Worm (Caenorhabditis elegans) whole organism, dauer: ENCODE measurements around the gene mct-4.

ENCODE experiments used
- unc-62 ChIP-seq: sonication (generic microtip); optimal IDR thresholded peaks from 2 replicates; lab custom pipeline; 2017; ENCODE audit warnings: missing biosample characterization, missing genetic modification reagents, missing genetic modification characterization

mct-4 gene

DNA sequence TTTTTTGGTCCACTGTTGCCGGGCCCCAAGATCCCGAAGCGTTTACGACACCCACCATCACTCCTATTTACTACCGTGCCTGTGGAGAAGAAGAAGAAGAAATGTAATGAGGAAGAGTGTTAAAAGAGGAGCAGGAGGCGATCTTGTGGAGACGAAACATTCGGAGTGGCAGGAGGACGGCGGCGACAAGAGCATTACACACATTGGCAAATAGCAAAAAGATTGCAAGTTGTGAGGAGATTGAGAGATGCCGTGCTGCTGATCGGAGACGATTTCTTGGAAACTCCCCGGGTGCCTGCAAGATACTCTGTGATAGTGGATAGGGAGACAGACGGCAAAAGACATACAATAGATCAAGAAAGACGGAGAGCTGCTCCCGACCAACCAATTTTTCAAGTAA, 27.7 kb upstream of the mct-4 start, which contains the start of gene M03F4.4:
TSS of gene M03F4.4 (minus strand) at position 160 of the 400 bp plus-strand sequence.
- TF ChIP-seq unc-62 (GFP tag; lab: Kevin White, UChicago): no peak

DNA sequence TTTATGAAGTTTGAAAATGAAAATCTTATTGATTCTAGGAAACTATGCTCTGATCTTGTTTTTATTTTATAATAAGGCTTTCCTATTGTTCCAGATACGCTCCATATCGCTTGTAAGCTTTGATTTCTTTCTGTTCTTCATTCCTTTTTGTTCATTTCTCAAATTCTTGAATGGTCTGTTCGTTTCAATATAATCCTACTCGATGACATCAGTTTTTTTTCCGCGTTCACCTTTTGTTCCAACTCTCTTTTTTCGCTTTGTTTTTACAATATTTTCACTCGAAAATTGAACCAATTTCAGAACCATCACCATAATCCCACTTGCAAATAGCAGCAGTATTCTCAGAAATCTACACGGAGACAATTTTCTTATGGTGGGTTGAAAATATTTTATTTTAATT, 18.2 kb upstream of the mct-4 start, which contains the start of gene tyra-3:
TSS of gene tyra-3 (plus strand) at position 301 of the 400 bp plus-strand sequence.
- TF ChIP-seq unc-62 (GFP tag; lab: Kevin White, UChicago): no peak

DNA sequence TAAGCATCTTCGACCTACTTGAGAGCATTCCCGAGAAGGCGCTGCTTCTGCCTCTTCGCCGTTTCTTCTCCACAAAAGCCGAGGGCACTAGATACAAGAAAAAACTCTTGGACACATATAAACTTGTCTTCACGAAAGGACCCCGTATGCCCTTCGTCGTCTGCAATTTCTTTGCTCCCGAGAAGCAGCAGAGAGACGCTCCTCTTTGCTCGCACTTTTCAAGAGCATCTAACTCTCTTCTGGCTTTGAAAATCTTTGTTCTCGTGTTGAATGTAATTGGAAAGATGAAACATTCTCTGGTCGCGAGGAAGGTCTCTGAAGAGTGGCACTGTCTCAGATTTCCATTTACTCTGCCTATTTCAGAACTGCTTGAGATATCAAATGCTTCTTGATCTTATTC, 9.4 kb upstream of the mct-4 start:
- no peak for TF ChIP-seq unc-62 (GFP tag; lab: Kevin White, UChicago)

DNA sequence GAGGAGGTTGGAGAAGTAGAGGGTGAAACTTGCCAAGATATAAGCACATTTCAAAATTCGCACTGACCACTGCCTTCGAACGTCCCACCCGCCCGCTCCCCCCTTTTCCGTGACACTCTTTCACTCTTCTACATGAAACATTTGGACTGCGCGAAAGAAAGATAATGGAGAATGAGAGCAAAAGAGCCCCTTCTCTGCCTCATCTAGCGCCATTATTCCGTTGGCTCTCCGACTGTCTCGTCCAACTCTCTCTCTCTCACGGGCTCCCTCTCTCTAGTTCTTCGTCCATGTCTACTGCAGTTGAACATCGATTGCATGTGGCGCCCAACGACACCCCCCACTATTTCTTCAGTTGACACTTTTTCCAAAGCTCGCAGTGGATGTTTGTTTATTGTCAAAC, 3.4 kb upstream of the mct-4 start:
- TF ChIP-seq unc-62 (GFP tag; lab: Kevin White, UChicago): no peak

DNA sequence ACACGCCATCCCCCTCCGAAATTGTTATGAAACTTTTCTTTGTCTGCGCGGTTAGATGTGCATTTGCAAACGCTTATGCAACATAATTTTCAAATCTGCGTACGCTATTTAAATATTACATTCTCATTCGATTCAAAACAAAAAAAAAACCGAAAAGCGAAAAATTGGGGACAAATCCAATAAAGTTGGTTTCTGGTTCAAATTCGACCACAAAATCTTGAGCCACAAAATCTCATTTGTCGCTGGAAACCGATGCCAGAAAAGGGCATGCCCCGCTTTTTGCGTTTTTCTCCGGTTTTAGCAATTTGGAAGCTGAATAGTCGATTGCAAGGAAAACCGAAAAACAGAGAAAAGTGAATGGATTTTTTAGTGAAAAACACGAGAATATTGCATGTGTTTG, 2.5 kb upstream of the mct-4 start:
- TF ChIP-seq unc-62 (GFP tag; lab: Kevin White, UChicago): no peak

DNA sequence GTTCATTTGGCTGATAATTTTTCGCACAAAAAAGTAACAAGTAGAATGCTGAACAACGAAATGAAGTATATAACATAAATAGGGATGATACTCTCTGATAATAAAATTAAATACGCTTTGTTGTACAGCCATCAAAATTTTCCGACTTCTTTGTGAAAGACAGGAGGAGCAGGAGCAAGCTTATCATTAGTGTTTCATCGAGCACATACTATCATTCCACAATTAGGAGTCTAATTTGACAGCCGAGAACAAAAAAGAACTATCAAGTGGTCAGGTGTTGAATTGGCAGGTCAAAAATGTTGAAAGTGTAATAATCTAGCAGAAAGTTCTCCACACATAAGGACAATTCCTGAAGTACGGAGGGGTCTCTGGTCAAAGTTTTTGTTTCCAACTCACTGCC, 1.4 kb downstream of the mct-4 start:
- no peak for TF ChIP-seq unc-62 (GFP tag; lab: Kevin White, UChicago)

DNA sequence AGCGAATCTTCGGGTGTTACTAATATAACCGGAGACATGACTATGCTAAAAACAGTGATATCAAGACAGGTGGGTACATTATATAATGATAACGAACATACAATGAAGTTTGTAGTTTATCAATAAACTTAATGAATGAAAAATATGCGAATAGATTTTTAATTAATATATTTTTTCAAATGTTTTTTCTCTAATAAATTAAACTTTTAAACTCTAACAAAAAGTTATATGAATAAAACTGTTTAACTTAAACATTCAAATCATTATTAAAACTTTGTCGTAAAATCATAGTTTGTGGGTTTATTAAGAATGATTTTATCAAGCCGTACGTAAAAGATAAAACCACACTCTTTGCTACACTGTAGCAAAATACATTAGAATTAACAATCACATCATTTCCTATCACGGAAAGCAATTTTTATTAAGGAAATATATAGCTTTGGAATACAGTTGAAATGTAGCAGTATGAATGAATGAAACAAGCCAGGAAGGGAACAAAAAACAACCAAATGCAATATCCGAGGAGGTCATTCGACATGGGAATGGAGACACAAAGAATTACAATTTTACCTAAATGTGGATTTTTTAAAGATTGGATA, 8.5 kb downstream of the mct-4 start, which contains the start of gene K05B2.4:
TSS of gene K05B2.4 (minus strand) at position 51 of the 599 bp plus-strand sequence.
- no peak for TF ChIP-seq unc-62 (GFP tag; lab: Kevin White, UChicago)

DNA sequence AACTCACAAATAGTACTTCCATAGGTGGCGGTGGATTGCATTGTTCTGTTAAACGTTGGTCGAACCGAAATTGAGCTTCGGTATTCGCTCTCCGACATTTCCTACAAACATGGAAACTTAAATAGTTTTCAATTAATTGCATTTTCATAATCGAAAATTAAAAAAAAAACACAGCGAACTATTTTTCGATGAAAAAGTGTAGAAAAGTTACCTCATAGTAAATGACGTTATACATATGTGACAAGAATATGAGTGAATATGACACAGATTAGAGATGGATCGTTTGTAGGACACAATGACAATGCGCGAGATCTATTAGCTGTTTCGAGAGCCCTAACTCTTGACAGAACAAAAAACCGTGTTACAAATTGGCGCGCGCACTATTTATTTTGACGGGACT, 13.7 kb downstream of the mct-4 start, which contains the start of gene ifa-4:
TSS of gene ifa-4 (minus strand) at position 101 of the 400 bp plus-strand sequence.
- no peak for TF ChIP-seq unc-62 (GFP tag; lab: Kevin White, UChicago)

DNA sequence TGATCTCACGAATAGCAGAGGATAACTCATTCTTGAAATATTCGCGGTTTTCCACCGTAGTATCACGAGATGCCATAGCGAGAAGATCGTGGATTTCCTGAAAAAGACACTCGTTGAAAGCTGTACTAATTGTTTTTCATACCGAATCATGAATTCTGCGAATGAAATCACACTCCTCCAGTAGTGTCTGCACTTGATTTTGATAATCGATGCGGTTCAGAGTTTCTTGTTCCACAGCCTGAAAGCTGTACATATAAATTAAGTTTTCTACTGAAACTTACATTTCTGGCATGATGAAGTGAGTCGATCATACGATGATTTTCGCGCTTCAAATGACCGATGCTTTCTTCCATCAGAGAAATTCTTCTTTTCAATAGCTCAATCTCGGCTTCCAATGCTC, 15.1 kb downstream of the mct-4 start:
- no peak for TF ChIP-seq unc-62 (GFP tag; lab: Kevin White, UChicago)

DNA sequence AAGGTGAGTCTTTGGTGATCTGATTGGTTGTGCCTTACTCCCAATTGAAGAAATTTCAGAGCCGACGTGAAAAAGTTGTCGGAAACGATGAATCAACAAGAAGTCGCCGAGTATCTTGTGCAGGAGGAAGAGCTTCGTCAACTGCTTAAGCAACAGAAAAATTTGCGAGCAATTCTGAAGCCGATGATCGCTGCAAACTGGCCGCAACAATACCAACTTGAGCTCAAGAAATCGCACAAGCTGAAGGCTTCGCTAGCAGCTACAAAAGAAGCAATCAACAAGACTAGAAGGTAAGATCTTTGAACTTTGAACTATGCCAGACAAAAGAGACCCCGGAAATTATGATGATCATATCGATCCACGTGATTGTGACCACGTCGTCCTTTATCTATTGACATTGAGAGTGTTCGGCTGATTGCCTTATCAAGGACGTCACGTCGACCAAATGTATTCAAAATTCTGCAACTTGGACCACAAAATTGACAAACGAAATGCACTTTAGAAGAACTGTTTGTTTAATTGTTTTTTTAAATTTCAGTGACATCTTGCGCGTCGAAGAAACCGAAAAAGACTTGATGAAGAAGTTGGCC, 18.2 kb downstream of the mct-4 start:
- no peak for TF ChIP-seq unc-62 (GFP tag; lab: Kevin White, UChicago)

DNA sequence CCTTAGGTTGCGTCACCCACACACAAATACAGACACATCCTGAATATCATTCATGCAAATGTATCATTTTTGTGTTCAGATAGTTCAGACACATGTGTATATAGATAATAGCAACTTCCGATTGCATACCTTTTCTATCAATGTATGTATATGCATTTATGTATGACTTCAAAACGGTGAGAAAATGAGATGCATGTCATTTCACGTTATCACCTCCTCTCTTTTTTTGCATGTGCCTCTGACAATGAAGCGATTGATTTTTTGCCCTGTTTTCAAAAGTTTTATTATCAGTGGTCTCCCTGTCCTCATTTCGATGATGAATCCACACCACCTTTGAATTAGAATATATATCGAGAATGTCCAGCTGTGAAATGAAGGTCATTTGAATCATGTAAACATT, 23.8 kb downstream of the mct-4 start, which contains the start of gene K05B2.2:
TSS of gene K05B2.2 (plus strand) at position 278 of the 400 bp plus-strand sequence.
- no peak for TF ChIP-seq unc-62 (GFP tag; lab: Kevin White, UChicago)

DNA sequence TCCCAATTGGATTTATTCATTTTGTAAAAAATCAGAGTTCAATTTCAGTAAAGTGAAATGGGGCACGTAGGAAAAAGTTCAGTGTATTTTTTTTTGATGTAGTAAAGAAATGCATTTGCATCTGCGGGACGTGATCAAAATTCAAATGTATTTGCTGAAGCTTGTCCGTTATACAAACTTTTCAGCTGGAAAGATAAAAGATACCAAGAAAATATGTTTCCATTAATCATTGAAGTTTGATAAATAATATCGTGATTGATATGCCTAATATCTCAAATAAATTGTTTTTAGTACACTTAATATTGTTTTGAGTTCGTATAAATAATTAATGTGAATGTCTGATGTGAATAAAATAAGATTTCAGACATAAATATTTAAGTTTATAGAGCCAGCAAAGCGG, 27.2 kb downstream of the mct-4 start:
- no peak for TF ChIP-seq unc-62 (GFP tag; lab: Kevin White, UChicago)

DNA sequence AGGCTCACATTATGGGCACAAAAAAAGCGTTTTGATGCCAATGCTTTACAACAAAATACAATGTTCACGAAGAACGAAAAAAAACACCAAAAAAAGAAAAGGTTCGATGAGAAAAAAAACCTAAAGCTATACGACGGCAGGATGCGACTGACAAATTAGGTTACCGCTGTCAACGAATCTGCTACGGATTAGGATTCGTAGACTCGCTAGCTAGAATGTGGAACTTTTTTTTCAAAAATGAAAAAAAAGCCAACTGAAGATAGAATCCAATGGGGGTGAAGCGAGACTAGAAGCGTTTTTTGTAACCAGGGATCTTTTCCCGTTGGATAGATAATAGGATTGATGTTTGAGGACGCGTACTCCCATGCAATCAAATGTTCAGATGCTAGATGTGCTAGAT, 27.6 kb downstream of the mct-4 start:
- TF ChIP-seq unc-62 (GFP tag; lab: Kevin White, UChicago): no peak

DNA sequence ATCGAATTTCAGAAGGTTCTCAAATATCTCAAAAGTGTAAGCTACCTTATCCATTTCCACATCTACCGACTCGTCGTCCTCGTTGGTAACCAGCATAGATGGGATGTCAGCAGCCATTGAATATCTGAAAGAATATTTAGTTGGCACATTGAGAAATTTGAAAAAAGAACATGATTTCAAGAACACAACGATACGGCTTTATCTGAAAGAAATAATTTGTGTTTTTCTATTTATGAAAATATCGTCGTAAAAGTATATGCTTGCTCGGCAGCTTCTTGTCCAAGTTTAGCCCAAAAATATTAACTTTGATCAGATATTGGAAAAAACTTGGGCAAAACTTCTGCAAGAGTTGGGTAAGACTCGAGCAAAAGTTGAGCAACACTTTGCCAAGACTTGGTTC, 28.9 kb downstream of the mct-4 start, which contains the start of gene T07F12.4:
TSS of gene T07F12.4 (minus strand) at position 130 of the 400 bp plus-strand sequence.
- no peak for TF ChIP-seq unc-62 (GFP tag; lab: Kevin White, UChicago)

DNA sequence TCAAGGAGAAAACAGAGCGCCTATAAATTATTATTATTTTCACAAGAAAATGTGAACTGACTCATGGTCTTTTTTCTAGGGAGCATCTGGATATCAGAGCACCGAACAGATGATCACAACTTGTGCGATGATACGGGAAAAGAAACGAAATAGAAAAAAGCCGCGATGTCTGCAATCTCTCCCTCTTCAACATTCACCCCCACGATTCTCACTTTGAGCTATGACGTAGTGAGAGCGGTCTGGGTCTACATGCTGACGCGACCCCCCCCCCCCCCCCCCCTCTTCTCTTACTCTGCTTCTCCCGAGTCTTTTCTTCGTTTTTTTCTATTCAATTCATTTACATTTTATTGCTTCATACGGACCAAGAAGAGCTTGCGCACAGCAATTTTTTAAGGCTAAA, 29.9 kb downstream of the mct-4 start:
- no peak for TF ChIP-seq unc-62 (GFP tag; lab: Kevin White, UChicago)

DNA sequence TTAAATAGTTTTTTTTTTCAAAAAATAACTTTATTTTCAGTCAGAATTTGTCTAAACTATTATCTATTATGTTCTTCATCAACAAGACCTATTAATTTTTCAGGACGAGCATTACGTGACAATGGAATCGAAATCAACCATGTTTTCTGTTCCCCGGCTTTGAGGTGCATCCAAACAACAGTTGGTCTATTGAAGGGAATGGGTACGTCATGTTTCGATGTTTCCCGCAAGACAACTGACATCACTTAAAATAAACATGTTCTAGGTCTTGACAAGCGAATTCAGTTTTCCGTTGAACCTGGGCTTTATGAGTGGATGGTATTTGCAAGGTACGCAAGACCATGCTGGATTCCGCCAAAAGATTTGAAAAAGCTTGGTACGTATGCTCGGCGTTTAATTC, 34.3 kb downstream of the mct-4 start:
- TF ChIP-seq unc-62 (GFP tag; lab: Kevin White, UChicago): no peak

DNA sequence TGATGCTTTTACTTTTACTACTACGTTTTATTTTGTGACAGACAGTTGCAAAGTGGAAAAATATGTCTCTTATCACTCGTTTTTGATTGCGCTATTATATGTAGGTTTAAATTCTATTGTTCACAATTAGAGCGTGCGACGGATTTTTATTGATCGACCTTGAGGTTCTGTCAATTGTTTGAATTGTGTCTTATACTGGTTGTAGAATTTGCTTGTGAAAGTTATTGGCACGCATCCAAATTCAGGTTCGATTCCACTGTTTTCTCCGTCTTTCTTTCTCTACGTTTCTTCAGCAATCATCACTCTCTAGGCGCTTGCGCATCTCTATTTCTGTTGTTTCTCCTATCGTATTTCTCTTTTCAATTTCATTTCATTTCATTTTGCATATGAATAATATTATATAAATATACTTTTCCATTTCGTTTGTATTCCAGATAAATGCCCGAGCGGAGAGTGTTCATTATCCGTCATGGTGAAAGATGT, 35.9 kb downstream of the mct-4 start, which contains the start of gene T07F12.1:
TSS of gene T07F12.1 (plus strand) at position 433 of the 483 bp plus-strand sequence.
- no peak for TF ChIP-seq unc-62 (GFP tag; lab: Kevin White, UChicago)
